Fruit fly (Drosophila melanogaster) whole organism, adult: ENCODE results near the gene car.

Experiments used
- CG11617 ChIP-seq: fragments of 200-800 bp; sonication (Bioruptor generic); optimal IDR thresholded peaks from 2 replicates; lab custom pipeline; 2017; ENCODE audit warnings: mild to moderate bottlenecking, missing biosample characterization, missing genetic modification reagents, missing genetic modification characterization
- CG12768 ChIP-seq: fragments of 200-800 bp; sonication (Bioruptor generic); optimal IDR thresholded peaks from 2 replicates; lab custom pipeline; 2017; ENCODE audit warnings: missing biosample characterization, missing genetic modification characterization, mild to moderate bottlenecking, moderate library complexity, missing genetic modification reagents
- CG14711 ChIP-seq: fragments of 200-800 bp; sonication (Bioruptor generic); optimal IDR thresholded peaks from 2 replicates; lab custom pipeline; 2018; ENCODE audit warnings: missing biosample characterization, mild to moderate bottlenecking, missing genetic modification characterization, moderate library complexity
- CG1620 ChIP-seq: fragments of 200-800 bp; sonication (Bioruptor generic); optimal IDR thresholded peaks from 2 replicates; lab custom pipeline; 2016; ENCODE audit warnings: missing biosample characterization, missing genetic modification characterization
- CG33017 ChIP-seq: fragments of 200-800 bp; sonication (Bioruptor generic); optimal IDR thresholded peaks from 2 replicates; lab custom pipeline; 2018; ENCODE audit warnings: missing biosample characterization, mild to moderate bottlenecking, missing genetic modification characterization, moderate library complexity
- CG5204 ChIP-seq: fragments of 200-800 bp; sonication (Bioruptor generic); optimal IDR thresholded peaks from 2 replicates; lab custom pipeline; 2016; ENCODE audit warnings: missing biosample characterization, missing genetic modification characterization
- CG7045 ChIP-seq: fragments of 200-800 bp; sonication (Bioruptor generic); optimal IDR thresholded peaks from 2 replicates; lab custom pipeline; 2017; ENCODE audit warnings: missing biosample characterization, mild to moderate bottlenecking, missing genetic modification characterization
- CG7101 ChIP-seq: fragments of 200-800 bp; sonication (Bioruptor generic); optimal IDR thresholded peaks from 2 replicates; lab custom pipeline; 2018; ENCODE audit warnings: missing biosample characterization, mild to moderate bottlenecking, missing genetic modification characterization, moderate library complexity
- Clk ChIP-seq: fragments of 200-800 bp; sonication (Bioruptor generic); optimal IDR thresholded peaks from 2 replicates; lab custom pipeline; 2017; ENCODE audit warnings: missing biosample characterization, missing genetic modification characterization
- Crg-1 ChIP-seq: fragments of 200-800 bp; sonication (Bioruptor generic); optimal IDR thresholded peaks from 2 replicates; lab custom pipeline; 2016; ENCODE audit warnings: missing biosample characterization, missing genetic modification characterization
- Hr96 ChIP-seq: fragments of 200-800 bp; sonication (Bioruptor generic); optimal IDR thresholded peaks from 2 replicates; lab custom pipeline; 2016; ENCODE audit warnings: missing biosample characterization, missing genetic modification characterization
- Mnt ChIP-seq: fragments of 200-800 bp; sonication (Bioruptor generic); optimal IDR thresholded peaks from 2 replicates; lab custom pipeline; 2016; ENCODE audit warnings: missing biosample characterization, mild to moderate bottlenecking, missing genetic modification characterization
- bab1 ChIP-seq: fragments of 200-800 bp; sonication (Bioruptor generic); optimal IDR thresholded peaks from 3 replicates; lab custom pipeline; 2019; ENCODE audit warnings: missing biosample characterization, mild to moderate bottlenecking, missing genetic modification characterization, moderate library complexity
- cic ChIP-seq: fragments of 200-800 bp; sonication (Bioruptor generic); optimal IDR thresholded peaks from 2 replicates; lab custom pipeline; 2017; ENCODE audit warnings: missing biosample characterization, mild to moderate bottlenecking, missing genetic modification characterization, moderate library complexity
- cnc ChIP-seq, 2 experiments: fragments of >200 bp; optimal IDR thresholded peaks; 2 replicates each; lab custom pipeline; 2017
- kay ChIP-seq: fragments of 200-800 bp; sonication (Bioruptor generic); peaks from one replicate; lab custom pipeline; 2016; ENCODE audit warnings: missing biosample characterization, missing genetic modification characterization, borderline replicate concordance
- ovo ChIP-seq: fragments of 200-800 bp; sonication (Bioruptor generic); optimal IDR thresholded peaks from 2 replicates; lab custom pipeline; 2016; ENCODE audit warnings: missing biosample characterization, missing genetic modification characterization
- pad ChIP-seq: fragments of 200-800 bp; sonication (Bioruptor generic); optimal IDR thresholded peaks from 3 replicates; lab custom pipeline; 2017; ENCODE audit warnings: missing biosample characterization, missing genetic modification characterization, mild to moderate bottlenecking, moderate library complexity, missing genetic modification reagents
- tj ChIP-seq: fragments of 200-800 bp; sonication (Bioruptor generic); optimal IDR thresholded peaks from 3 replicates; lab custom pipeline; 2017; ENCODE audit warnings: missing biosample characterization, mild to moderate bottlenecking, missing genetic modification characterization, moderate library complexity
- toe ChIP-seq: fragments of 200-800 bp; sonication (Bioruptor generic); optimal IDR thresholded peaks from 2 replicates; lab custom pipeline; 2016; ENCODE audit warnings: missing biosample characterization, missing genetic modification characterization

Gene car

dm6 chrX:19583317-19583716, 17.5 kb downstream of the car start, which contains the start of gene CG14204:
CG14204 (plus strand) TSS chrX:19583617.
- no peak for TF ChIP-seq CG1620 (GFP tag; lab: Kevin White, UChicago)
- no peak for TF ChIP-seq CG5204 (GFP tag; lab: Kevin White, UChicago)
- TF ChIP-seq kay (GFP tag; lab: Kevin White, UChicago), result no peak

DNA sequence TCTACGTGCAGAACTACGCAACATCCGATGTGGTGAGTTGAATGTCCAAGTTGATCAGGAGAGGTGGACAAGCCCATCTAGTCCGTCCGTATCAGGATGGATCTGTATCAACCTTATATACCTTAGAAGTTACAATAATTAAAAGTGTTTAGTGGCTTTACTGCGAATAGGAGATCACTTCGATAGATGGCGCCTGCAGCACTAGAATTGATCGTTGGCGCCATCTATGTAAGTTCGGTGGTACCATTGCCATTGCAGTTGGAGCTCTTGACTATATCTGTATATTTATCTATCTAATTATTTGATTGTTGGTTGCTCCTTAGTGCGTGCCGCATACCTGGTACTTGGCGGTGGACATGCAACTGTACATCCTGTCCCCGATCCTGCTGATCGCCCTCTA, 19.3 kb downstream of the car start:
- TF ChIP-seq kay (GFP tag; lab: Kevin White, UChicago) (no peak), tj (GFP tag; lab: Kevin White, UChicago) (no peak), Clk (no peak), CG1620 (GFP tag; lab: Kevin White, UChicago) (no peak), Hr96 (GFP tag; lab: Kevin White, UChicago) (no peak), CG14711 (tag; lab: Kevin White, UChicago) (no peak), CG12768 (GFP tag; lab: Kevin White, UChicago) (no peak), CG33017 (tag; lab: Kevin White, UChicago) (no peak), pad (GFP tag; lab: Kevin White, UChicago) (no peak), bab1 (GFP tag; lab: Kevin White, UChicago) (no peak), Mnt (no peak), CG11617 (GFP tag; lab: Kevin White, UChicago) (no peak), ovo (no peak), cic (GFP tag; lab: Kevin White, UChicago) (no peak), CG7045 (GFP tag; lab: Kevin White, UChicago) (no peak), CG5204 (GFP tag; lab: Kevin White, UChicago) (no peak), cnc (optimal IDR thresholded peaks at IDR 0.05; lab: Kevin White, UChicago) (no peak), CG7101 (tag; lab: Kevin White, UChicago) (no peak)

dm6 chrX:19590070-19590469, 24.3 kb downstream of the car start, which contains the start of gene CG14219:
CG14219 (minus strand) TSS chrX:19590170.
- no peak for TF ChIP-seq cnc (optimal IDR thresholded peaks at IDR 0.05; lab: Kevin White, UChicago)
- TF ChIP-seq pad (GFP tag; lab: Kevin White, UChicago), result no peak
- no peak for TF ChIP-seq Mnt
- TF ChIP-seq CG11617 (GFP tag; lab: Kevin White, UChicago), result no peak
- TF ChIP-seq CG5204 (GFP tag; lab: Kevin White, UChicago), result no peak
- TF ChIP-seq CG33017 (tag; lab: Kevin White, UChicago), result no peak
- no peak for TF ChIP-seq ovo
- no peak for TF ChIP-seq tj (GFP tag; lab: Kevin White, UChicago)
- no peak for TF ChIP-seq Hr96 (GFP tag; lab: Kevin White, UChicago)
- no peak for TF ChIP-seq Clk
- TF ChIP-seq CG1620 (GFP tag; lab: Kevin White, UChicago), result no peak
- no peak for TF ChIP-seq CG7101 (tag; lab: Kevin White, UChicago)
- no peak for TF ChIP-seq cic (GFP tag; lab: Kevin White, UChicago)
- TF ChIP-seq CG12768 (GFP tag; lab: Kevin White, UChicago), result no peak

DNA sequence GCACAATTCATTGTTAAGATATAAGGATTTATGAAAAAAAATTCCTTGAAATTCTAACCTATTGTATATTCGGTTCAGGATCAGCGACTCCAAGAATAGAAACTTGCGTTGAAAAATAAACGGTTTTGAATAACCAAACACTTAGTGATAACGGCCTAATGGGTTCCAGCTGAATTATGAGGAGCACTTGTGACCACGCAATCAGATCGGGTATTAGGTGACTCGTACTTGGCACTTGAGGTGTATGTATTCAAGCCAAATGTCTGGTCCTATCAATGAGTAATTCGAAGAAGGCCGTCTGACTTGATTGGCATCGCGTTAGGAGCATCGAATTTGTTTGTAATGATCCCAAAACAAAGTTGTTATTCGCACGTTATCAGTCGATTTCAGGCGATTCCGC, 24.8 kb downstream of the car start:
- TF ChIP-seq CG33017 (tag; lab: Kevin White, UChicago) (no peak), Crg-1 (GFP tag; lab: Kevin White, UChicago) (no peak), Mnt (no peak), CG1620 (GFP tag; lab: Kevin White, UChicago) (no peak), Hr96 (GFP tag; lab: Kevin White, UChicago) (no peak), CG5204 (GFP tag; lab: Kevin White, UChicago) (no peak), pad (GFP tag; lab: Kevin White, UChicago) (no peak), CG12768 (GFP tag; lab: Kevin White, UChicago) (no peak)

DNA sequence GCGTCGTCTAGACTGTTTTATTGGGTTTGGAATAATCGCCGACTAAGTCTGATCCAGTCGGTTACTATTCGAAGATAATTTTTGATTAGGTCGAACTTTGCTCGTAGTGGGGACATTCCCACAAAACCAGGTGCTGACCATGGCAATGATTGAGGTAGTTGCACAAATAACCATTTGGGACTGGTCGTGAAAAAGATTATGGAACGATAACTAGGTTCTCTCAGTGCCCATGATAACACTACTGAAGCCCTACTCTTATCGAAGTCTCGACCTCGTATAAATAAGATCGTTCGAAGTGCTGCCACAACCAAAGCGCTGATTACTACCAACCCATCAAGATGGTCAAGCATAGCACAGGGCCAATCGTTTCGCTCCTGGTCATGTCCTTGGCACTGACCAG, 26.5 kb downstream of the car start, which contains the start of gene CG14205:
Gene CG14205 (plus strand): TSS at position 301 of the 400 bp plus-strand sequence.
- no peak for TF ChIP-seq ovo
- TF ChIP-seq CG7101 (tag; lab: Kevin White, UChicago), result no peak
- no peak for TF ChIP-seq cic (GFP tag; lab: Kevin White, UChicago)
- no peak for TF ChIP-seq CG12768 (GFP tag; lab: Kevin White, UChicago)
- TF ChIP-seq CG11617 (GFP tag; lab: Kevin White, UChicago), result no peak
- no peak for TF ChIP-seq cnc (optimal IDR thresholded peaks at IDR 0.05; lab: Kevin White, UChicago)

DNA sequence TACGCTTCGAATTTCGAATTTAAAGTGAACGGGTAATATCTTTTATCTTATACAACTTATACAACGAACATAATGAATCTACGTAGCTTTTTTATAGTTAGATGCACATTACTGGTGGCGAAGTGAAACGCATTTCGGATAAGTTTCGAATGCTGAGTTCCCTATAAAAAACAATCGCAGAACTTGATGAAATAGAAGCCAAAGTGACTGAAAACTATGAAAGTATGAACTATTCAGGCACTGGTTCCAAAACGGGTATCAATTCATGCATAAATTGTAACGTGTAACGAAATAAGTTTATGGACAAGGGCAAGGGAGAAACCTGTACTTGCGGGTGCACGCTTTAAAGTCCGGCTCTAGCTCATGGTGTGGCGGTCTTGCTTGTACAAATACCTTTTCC, 30.0 kb downstream of the car start:
- TF ChIP-seq Hr96 (GFP tag; lab: Kevin White, UChicago) (no peak), pad (GFP tag; lab: Kevin White, UChicago) (no peak), kay (GFP tag; lab: Kevin White, UChicago) (no peak), CG7045 (GFP tag; lab: Kevin White, UChicago) (no peak), Crg-1 (GFP tag; lab: Kevin White, UChicago) (no peak), CG1620 (GFP tag; lab: Kevin White, UChicago) (no peak), Mnt (no peak), ovo (no peak), Clk (no peak), tj (GFP tag; lab: Kevin White, UChicago) (no peak), CG12768 (GFP tag; lab: Kevin White, UChicago) (no peak), toe (GFP tag; lab: Kevin White, UChicago) (no peak), CG7101 (tag; lab: Kevin White, UChicago) (no peak), CG14711 (tag; lab: Kevin White, UChicago) (no peak), CG5204 (GFP tag; lab: Kevin White, UChicago) (no peak), CG33017 (tag; lab: Kevin White, UChicago) (no peak), cnc (optimal IDR thresholded peaks at IDR 0.05; lab: Kevin White, UChicago) (no peak), cic (GFP tag; lab: Kevin White, UChicago) (no peak), bab1 (GFP tag; lab: Kevin White, UChicago) (no peak)
